Worm (Caenorhabditis elegans) whole organism, L1 larva: ENCODE measurements around the gene F13H8.8.

ENCODE experiments used
- aly-2 ChIP-seq: fragments of 150-350 bp; optimal IDR thresholded peaks from 2 replicates; lab custom pipeline; 2014; ENCODE audit warnings: missing biosample characterization, missing genetic modification characterization
- ceh-82 ChIP-seq, 3 experiments: fragments of 150-350 bp in 1 of 3; sonication (generic microtip) in 2 of 3; optimal IDR thresholded peaks; 2 replicates each; lab custom pipeline; 2014 to 2017; ENCODE audit warnings: missing biosample characterization in 3 of 3, missing genetic modification characterization in 3 of 3
- mdl-1 ChIP-seq, 2 experiments: fragments of 150-350 bp; optimal IDR thresholded peaks; 2 replicates each; lab custom pipeline; 2014 to 2017; ENCODE audit warnings: missing biosample characterization in 2 of 2, missing genetic modification characterization in 2 of 2, inconsistent platforms in 1 of 2

ce11 chrII:6223755-6224154 lies 44.1 kb downstream of the F13H8.8 start:
- TF ChIP-seq mdl-1 (tag; optimal IDR thresholded peaks at IDR 0.05; lab: Kevin White, UChicago) (no peak), ceh-82 (tag; optimal IDR thresholded peaks at IDR 0.05; lab: Kevin White, UChicago) (no peak), aly-2 (no peak)
